Worm (Caenorhabditis elegans) whole organism, young adult: Measurements from ENCODE around the gene srv-2.
A peak's percentile ranks its signal among the peaks of the same experiment; 100 is the strongest.

ENCODE experiments used
- B0019.2 ChIP-seq: fragments of 200-800 bp; sonication (Bioruptor generic); conservative IDR thresholded peaks from 2 replicates; pipeline ENCODE4 v1.3.6; 2022; ENCODE audit warnings: missing genetic modification reagents, missing genetic modification characterization, missing compliant biosample characterization
- B0261.1 ChIP-seq: sonication (generic microtip); optimal IDR thresholded peaks from 2 replicates; lab custom pipeline; 2016; ENCODE audit warnings: mild to moderate bottlenecking, missing genetic modification characterization, moderate library complexity, missing compliant biosample characterization
- B0336.3 ChIP-seq: fragments of 200-800 bp; sonication (Bioruptor generic); IDR thresholded peaks from 2 replicates; pipeline ENCODE4 v1.3.6; 2022; ENCODE audit warnings: missing genetic modification characterization, missing compliant biosample characterization
- C17E4.6 ChIP-seq: fragments of 200-800 bp; sonication (Bioruptor generic); IDR thresholded peaks from 2 replicates; pipeline ENCODE4 v1.3.6; 2022; ENCODE audit warnings: missing genetic modification reagents, missing genetic modification characterization, missing compliant biosample characterization
- F10E7.11 ChIP-seq: sonication (generic microtip); optimal IDR thresholded peaks from 2 replicates; lab custom pipeline; 2017; ENCODE audit warnings: mild to moderate bottlenecking, missing genetic modification characterization, moderate library complexity, missing compliant biosample characterization
- F37B4.10 ChIP-seq: fragments of 200-800 bp; sonication (Bioruptor generic); IDR thresholded peaks from 2 replicates; pipeline ENCODE4 v1.3.6; 2022; ENCODE audit warnings: missing genetic modification characterization, missing compliant biosample characterization
- F57A8.1 ChIP-seq: fragments of 200-800 bp; sonication (Bioruptor generic); optimal IDR thresholded peaks from 2 replicates; lab custom pipeline; 2018; ENCODE audit warnings: mild to moderate bottlenecking, missing genetic modification characterization, moderate library complexity, missing compliant biosample characterization
- F57C9.4 ChIP-seq: sonication (generic microtip); optimal IDR thresholded peaks from 2 replicates; lab custom pipeline; 2017; ENCODE audit warnings: mild to moderate bottlenecking, missing genetic modification characterization, missing compliant biosample characterization
- K12H6.12 ChIP-seq: fragments of 200-800 bp; sonication (Bioruptor generic); optimal IDR thresholded peaks from 2 replicates; lab custom pipeline; 2018; ENCODE audit warnings: mild to moderate bottlenecking, missing genetic modification characterization, missing compliant biosample characterization
- T26A5.8 ChIP-seq: sonication (generic microtip); optimal IDR thresholded peaks from 2 replicates; lab custom pipeline; 2016; ENCODE audit warnings: missing genetic modification characterization, missing compliant biosample characterization
- Y53F4B.3 ChIP-seq: fragments of 200-800 bp; sonication (Bioruptor generic); IDR thresholded peaks from 2 replicates; pipeline ENCODE4 v1.3.6; 2022; ENCODE audit warnings: missing genetic modification reagents, missing genetic modification characterization, missing compliant biosample characterization
- Y53G8AR.9 ChIP-seq: fragments of 200-800 bp; sonication (Bioruptor generic); conservative IDR thresholded peaks from 2 replicates; pipeline ENCODE4 v1.3.6; 2022; ENCODE audit warnings: missing genetic modification reagents, missing genetic modification characterization, missing compliant biosample characterization
- Y56A3A.18 ChIP-seq: fragments of 200-800 bp; sonication (Bioruptor generic); IDR thresholded peaks from 2 replicates; pipeline ENCODE4 v1.3.6; 2022; ENCODE audit warnings: missing genetic modification reagents, missing genetic modification characterization, missing compliant biosample characterization
- Y79H2A.3 ChIP-seq: fragments of 200-800 bp; sonication (Bioruptor generic); conservative IDR thresholded peaks from 2 replicates; pipeline ENCODE4 v1.3.6; 2022; ENCODE audit warnings: missing genetic modification reagents, missing genetic modification characterization, missing compliant biosample characterization
- akir-1 ChIP-seq: fragments of 200-800 bp; sonication (Bioruptor generic); optimal IDR thresholded peaks from 2 replicates; lab custom pipeline; 2018; ENCODE audit warnings: mild to moderate bottlenecking, missing genetic modification characterization, moderate library complexity, missing compliant biosample characterization
- ama-1 ChIP-seq, 3 experiments: fragments of 150-350 bp in 1 of 3; sonication (generic microtip) in 2 of 3; optimal IDR thresholded peaks; 2 replicates each; lab custom pipeline; 2014 to 2018; ENCODE audit warnings: missing biosample characterization in 2 of 3, missing genetic modification characterization in 2 of 3, missing genetic modification reagents in 2 of 3
- aptf-2 ChIP-seq: fragments of 200-800 bp; sonication (Bioruptor generic); conservative IDR thresholded peaks from 2 replicates; pipeline ENCODE4 v1.3.6; 2022; ENCODE audit warnings: missing genetic modification reagents, missing genetic modification characterization, missing compliant biosample characterization
- attf-3 ChIP-seq: fragments of 200-800 bp; sonication (Bioruptor generic); conservative IDR thresholded peaks from 2 replicates; pipeline ENCODE4 v1.3.6; 2022; ENCODE audit warnings: missing genetic modification reagents, missing genetic modification characterization, missing compliant biosample characterization
- bed-1 ChIP-seq: fragments of 200-800 bp; sonication (Bioruptor generic); IDR thresholded peaks from 2 replicates; pipeline ENCODE4 v1.3.6; 2022; ENCODE audit warnings: missing genetic modification reagents, missing genetic modification characterization, missing compliant biosample characterization
- bed-2 ChIP-seq: fragments of 200-800 bp; sonication (Bioruptor generic); IDR thresholded peaks from 2 replicates; pipeline ENCODE4 v1.3.6; 2022; ENCODE audit warnings: missing genetic modification reagents, missing genetic modification characterization, missing compliant biosample characterization
- ccch-3 ChIP-seq: fragments of 200-800 bp; sonication (Bioruptor generic); optimal IDR thresholded peaks from 2 replicates; lab custom pipeline; 2018; ENCODE audit warnings: mild to moderate bottlenecking, missing genetic modification characterization, missing compliant biosample characterization
- cebp-2 ChIP-seq: fragments of 200-800 bp; sonication (Bioruptor generic); IDR thresholded peaks from 2 replicates; pipeline ENCODE4 v1.3.6; 2022; ENCODE audit warnings: missing genetic modification characterization, missing compliant biosample characterization
- ceh-79 ChIP-seq: sonication (generic microtip); optimal IDR thresholded peaks from 2 replicates; lab custom pipeline; 2017; ENCODE audit warnings: mild to moderate bottlenecking, missing genetic modification characterization, missing compliant biosample characterization
- ceh-91 ChIP-seq: fragments of 200-800 bp; sonication (Bioruptor generic); IDR thresholded peaks from 2 replicates; pipeline ENCODE4 v1.3.6; 2022; ENCODE audit warnings: missing genetic modification reagents, missing genetic modification characterization, missing compliant biosample characterization
- dox-1 ChIP-seq: fragments of 200-800 bp; sonication (Bioruptor generic); IDR thresholded peaks from 2 replicates; pipeline ENCODE4 v1.3.6; 2022; ENCODE audit warnings: missing genetic modification reagents, missing genetic modification characterization, missing compliant biosample characterization
- efl-1 ChIP-seq: fragments of 150-350 bp; optimal IDR thresholded peaks from 2 replicates; lab custom pipeline; 2014; ENCODE audit warnings: missing biosample characterization, missing genetic modification reagents, missing genetic modification characterization
- egl-18 ChIP-seq: fragments of 200-800 bp; sonication (Bioruptor generic); IDR thresholded peaks from 2 replicates; pipeline ENCODE4 v1.3.6; 2022; ENCODE audit warnings: missing genetic modification reagents, missing genetic modification characterization, missing compliant biosample characterization
- ets-4 ChIP-seq: fragments of 200-800 bp; sonication (Bioruptor generic); optimal IDR thresholded peaks from 2 replicates; lab custom pipeline; 2018; ENCODE audit warnings: mild to moderate bottlenecking, missing genetic modification characterization, missing compliant biosample characterization
- lag-1 ChIP-seq: fragments of 200-800 bp; sonication (Bioruptor generic); IDR thresholded peaks from 2 replicates; pipeline ENCODE4 v1.3.6; 2022; ENCODE audit warnings: missing genetic modification reagents, missing genetic modification characterization, missing compliant biosample characterization
- let-607 ChIP-seq, 2 experiments: fragments of 200-800 bp in 1 of 2; sonication (Bioruptor generic) in 1 of 2; sonication (generic microtip) in 1 of 2; optimal IDR thresholded peaks; 2 replicates each; lab custom pipeline; 2016 to 2018; ENCODE audit warnings: mild to moderate bottlenecking in 2 of 2, missing compliant biosample characterization in 2 of 2, missing genetic modification characterization in 2 of 2, moderate library complexity in 2 of 2, missing genotype in 1 of 2
- lin-40 ChIP-seq: sonication (generic microtip); optimal IDR thresholded peaks from 2 replicates; lab custom pipeline; 2016; ENCODE audit warnings: missing genetic modification characterization, mild to moderate bottlenecking, missing compliant biosample characterization, missing genotype, missing genetic modification reagents
- lsy-27 ChIP-seq: sonication (generic microtip); optimal IDR thresholded peaks from 2 replicates; lab custom pipeline; 2017; ENCODE audit warnings: missing genetic modification characterization, mild to moderate bottlenecking, missing compliant biosample characterization, antibody characterized with exemption, missing genotype, borderline replicate concordance; ENCODE audit not compliant: insufficient read depth
- mcd-1 ChIP-seq: fragments of 200-800 bp; sonication (Bioruptor generic); IDR thresholded peaks from 2 replicates; pipeline ENCODE4 v1.3.6; 2022; ENCODE audit warnings: missing genetic modification reagents, missing genetic modification characterization, missing compliant biosample characterization
- nfya-2 ChIP-seq: fragments of 200-800 bp; sonication (Bioruptor generic); IDR thresholded peaks from 2 replicates; pipeline ENCODE4 v1.3.6; 2022; ENCODE audit warnings: missing genetic modification reagents, missing genetic modification characterization, missing compliant biosample characterization
- nhr-80 ChIP-seq: sonication (generic microtip); optimal IDR thresholded peaks from 2 replicates; lab custom pipeline; 2016; ENCODE audit warnings: missing genetic modification characterization, missing compliant biosample characterization
- nhr-90 ChIP-seq: sonication (generic microtip); optimal IDR thresholded peaks from 2 replicates; lab custom pipeline; 2016; ENCODE audit warnings: missing genotype, mild to moderate bottlenecking, missing genetic modification characterization, missing compliant biosample characterization
- repo-1 ChIP-seq: sonication (generic microtip); optimal IDR thresholded peaks from 2 replicates; lab custom pipeline; 2017; ENCODE audit warnings: mild to moderate bottlenecking, missing genetic modification characterization, missing compliant biosample characterization
- snpc-1.1 ChIP-seq: sonication (generic microtip); optimal IDR thresholded peaks from 2 replicates; lab custom pipeline; 2017; ENCODE audit warnings: missing genetic modification characterization, mild to moderate bottlenecking, missing compliant biosample characterization, antibody characterized with exemption, moderate library complexity, missing genotype, missing genetic modification reagents; ENCODE audit not compliant: insufficient read depth
- snpc-1.3 ChIP-seq: sonication (generic microtip); optimal IDR thresholded peaks from 2 replicates; lab custom pipeline; 2017; ENCODE audit warnings: missing genetic modification characterization, mild to moderate bottlenecking, missing compliant biosample characterization, antibody characterized with exemption, moderate library complexity, missing genotype, missing genetic modification reagents; ENCODE audit not compliant: insufficient read depth
- snpc-3.4 ChIP-seq: sonication (generic microtip); optimal IDR thresholded peaks from 2 replicates; lab custom pipeline; 2017; ENCODE audit warnings: missing genetic modification characterization, mild to moderate bottlenecking, missing compliant biosample characterization, antibody characterized with exemption, moderate library complexity, missing genotype, missing genetic modification reagents
- somi-1 ChIP-seq: fragments of 200-800 bp; sonication (Bioruptor generic); optimal IDR thresholded peaks from 2 replicates; lab custom pipeline; 2018; ENCODE audit warnings: mild to moderate bottlenecking, missing genetic modification characterization, missing compliant biosample characterization
- sptf-2 ChIP-seq: fragments of 200-800 bp; sonication (Bioruptor generic); optimal IDR thresholded peaks from 2 replicates; lab custom pipeline; 2018; ENCODE audit warnings: mild to moderate bottlenecking, missing genetic modification characterization, missing compliant biosample characterization
- tbp1 ChIP-seq: fragments of 200-800 bp; sonication (Bioruptor generic); optimal IDR thresholded peaks from 2 replicates; lab custom pipeline; 2018; ENCODE audit warnings: mild to moderate bottlenecking, missing genetic modification characterization, missing compliant biosample characterization
- tlf-1 ChIP-seq: fragments of 200-800 bp; sonication (Bioruptor generic); optimal IDR thresholded peaks from 2 replicates; lab custom pipeline; 2018; ENCODE audit warnings: mild to moderate bottlenecking, missing genetic modification characterization, missing compliant biosample characterization
- zfh-2 ChIP-seq: fragments of 200-800 bp; sonication (Bioruptor generic); conservative IDR thresholded peaks from 2 replicates; pipeline ENCODE4 v1.3.6; 2022; ENCODE audit warnings: missing genetic modification reagents, missing genetic modification characterization, missing compliant biosample characterization
- ztf-25 ChIP-seq: fragments of 200-800 bp; sonication (Bioruptor generic); IDR thresholded peaks from 2 replicates; pipeline ENCODE4 v1.3.6; 2022; ENCODE audit warnings: missing genetic modification reagents, missing genetic modification characterization, missing compliant biosample characterization
- ztf-28 ChIP-seq: fragments of 200-800 bp; sonication (Bioruptor generic); IDR thresholded peaks from 2 replicates; pipeline ENCODE4 v1.3.6; 2022; ENCODE audit warnings: missing genetic modification reagents, missing genetic modification characterization, missing compliant biosample characterization

srv-2 gene

DNA sequence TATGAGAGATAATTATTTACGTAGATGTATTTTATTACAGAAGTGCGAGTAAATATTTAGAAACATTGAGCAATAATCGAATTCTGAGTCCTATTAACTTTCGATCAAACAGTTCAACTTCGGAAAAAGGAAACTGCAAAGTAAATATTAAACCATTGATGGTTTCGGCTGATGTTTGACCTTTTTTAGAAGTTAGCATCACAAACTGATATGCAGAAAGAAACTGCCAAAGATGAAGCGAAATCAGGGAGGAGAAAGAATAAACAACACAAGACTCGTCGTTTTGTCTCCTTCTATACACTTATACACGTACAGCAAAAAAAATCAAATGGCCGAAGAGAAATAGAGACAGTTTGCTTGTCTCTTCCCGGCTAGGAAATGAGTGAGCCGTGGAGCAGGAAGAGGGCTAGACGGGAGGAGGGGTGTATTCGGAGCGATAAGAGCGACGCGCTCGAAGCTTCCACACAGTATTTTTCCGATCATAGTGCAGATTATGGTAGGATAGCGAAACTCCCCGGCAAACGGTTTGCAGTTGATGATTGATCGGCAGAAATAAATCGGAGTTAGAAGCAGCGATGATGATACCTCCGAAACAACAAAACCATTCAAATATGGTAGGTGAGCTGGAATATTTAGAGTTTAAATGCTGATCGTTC, 45.4 kb downstream of the srv-2 start (continued):
- TF ChIP-seq B0019.2 (GFP tag; lab: Robert Waterston, UW) (no peak), tlf-1 (GFP tag; lab: Kevin White, UChicago) (no peak), somi-1 (GFP tag; lab: Kevin White, UChicago) (no peak), K12H6.12 (tag; lab: Kevin White, UChicago) (no peak), sptf-2 (GFP tag; lab: Kevin White, UChicago) (no peak), ztf-25 (GFP tag; lab: Robert Waterston, UW) (no peak), egl-18 (no peak), bed-1 (0 out of 2 replicates have a peak, but pooled peaks have one; percentile 41), Y79H2A.3 (GFP tag; lab: Robert Waterston, UW) (no peak), ceh-91 (GFP tag; lab: Robert Waterston, UW) (no peak), repo-1 (no peak), T26A5.8 (tag; lab: Kevin White, UChicago) (no peak), ceh-79 (tag; lab: Kevin White, UChicago) (no peak), B0336.3 (GFP tag; lab: Robert Waterston, UW) (peak; percentile 39; the same call in 1 of the 2 replicates), snpc-1.3 (no peak), lin-40 (tag; lab: Kevin White, UChicago) (no peak), tbp1 (GFP tag; lab: Kevin White, UChicago) (no peak), B0261.1 (tag; lab: Kevin White, UChicago) (no peak), Y56A3A.18 (GFP tag; lab: Robert Waterston, UW) (no peak), bed-2 (no peak), ama-1 (optimal IDR thresholded peaks at IDR 0.05; lab: Kevin White, UChicago) (peak; percentile 87), ama-1 (GFP tag; optimal IDR thresholded peaks at IDR 0.05; lab: Kevin White, UChicago) (no peak), aptf-2 (GFP tag; lab: Robert Waterston, UW) (no peak), ztf-28 (GFP tag; lab: Robert Waterston, UW) (no peak), mcd-1 (GFP tag; lab: Robert Waterston, UW) (no peak), C17E4.6 (GFP tag; lab: Robert Waterston, UW) (no peak), snpc-1.1 (no peak), zfh-2 (GFP tag; lab: Robert Waterston, UW) (peak; percentile 59; the same call in 1 of the 2 replicates), efl-1 (GFP tag; lab: Kevin White, UChicago) (no peak), Y53F4B.3 (GFP tag; lab: Robert Waterston, UW) (no peak), cebp-2 (GFP tag; lab: Robert Waterston, UW) (no peak), dox-1 (no peak; the same call in 1 of the 2 replicates), F57A8.1 (no peak), ets-4 (GFP tag; lab: Kevin White, UChicago) (peak; percentile 38), let-607 (tag; optimal IDR thresholded peaks at IDR 0.05; lab: Kevin White, UChicago) (peak; percentile 18 to 50), snpc-3.4 (tag; lab: Kevin White, UChicago) (no peak), nfya-2 (GFP tag; lab: Robert Waterston, UW) (no peak), nhr-90 (tag; lab: Kevin White, UChicago) (no peak), F57C9.4 (tag; lab: Kevin White, UChicago) (no peak), attf-3 (GFP tag; lab: Robert Waterston, UW) (no peak), lag-1 (GFP tag; lab: Robert Waterston, UW) (no peak), nhr-80 (peak; percentile 74), lsy-27 (tag; lab: Kevin White, UChicago) (no peak), ccch-3 (no peak), akir-1 (GFP tag; lab: Kevin White, UChicago) (no peak), F10E7.11 (tag; lab: Kevin White, UChicago) (no peak), Y53G8AR.9 (GFP tag; lab: Robert Waterston, UW) (no peak), F37B4.10 (GFP tag; lab: Robert Waterston, UW) (no peak)
